Fruit fly (Drosophila melanogaster) whole organism, embryonic: Measurements from ENCODE around the gene Rbp1-like.

ENCODE experiments used
- Ada2b ChIP-seq: fragments of 200-800 bp; sonication (Bioruptor generic); IDR thresholded peaks from 2 replicates; pipeline ENCODE4 v1.3.6; 2022; ENCODE audit warnings: missing biosample characterization, missing genetic modification characterization
- Awh ChIP-seq: fragments of 200-800 bp; sonication (Bioruptor generic); IDR thresholded peaks from 2 replicates; pipeline ENCODE4, ENCODE4 v1.3.6; 2022; ENCODE audit warnings: missing biosample characterization, missing genetic modification characterization
- CG10565 ChIP-seq: fragments of 200-800 bp; sonication (Bioruptor generic); optimal IDR thresholded peaks from 3 replicates; lab custom pipeline; 2016; ENCODE audit warnings: missing biosample characterization, mild to moderate bottlenecking, missing genetic modification characterization
- CG13296 ChIP-seq: fragments of 200-800 bp; sonication (Bioruptor generic); optimal IDR thresholded peaks from 3 replicates; lab custom pipeline; 2018; ENCODE audit warnings: missing biosample characterization, mild to moderate bottlenecking, missing genetic modification characterization
- CG13624 ChIP-seq: fragments of 200-800 bp; sonication (Bioruptor generic); optimal IDR thresholded peaks from 2 replicates; lab custom pipeline; 2016; ENCODE audit warnings: missing biosample characterization, missing genetic modification characterization
- CG14860 ChIP-seq: fragments of 200-800 bp; sonication (Bioruptor generic); IDR thresholded peaks from 3 replicates; pipeline ENCODE4 v1.3.6; 2022; ENCODE audit warnings: missing biosample characterization, missing genetic modification characterization; ENCODE audit not compliant: partially characterized antibody
- CG14965 ChIP-seq: fragments of 200-800 bp; sonication (Bioruptor generic); optimal IDR thresholded peaks from 2 replicates; lab custom pipeline; 2016; ENCODE audit warnings: missing biosample characterization, missing genetic modification characterization, borderline replicate concordance
- CG1647 ChIP-seq: fragments of 200-800 bp; sonication (Bioruptor generic); optimal IDR thresholded peaks from 3 replicates; lab custom pipeline; 2016; ENCODE audit warnings: missing biosample characterization, missing genetic modification characterization
- CG18011 ChIP-seq: fragments of 200-800 bp; sonication (Bioruptor generic); optimal IDR thresholded peaks from 2 replicates; lab custom pipeline; 2017; ENCODE audit warnings: missing biosample characterization, missing genetic modification characterization, mild to moderate bottlenecking, moderate library complexity, missing genotype
- CG18476 ChIP-seq: fragments of 200-800 bp; sonication (Bioruptor generic); optimal IDR thresholded peaks from 2 replicates; lab custom pipeline; 2016; ENCODE audit warnings: missing biosample characterization, mild to moderate bottlenecking, missing genetic modification characterization
- CG30020 ChIP-seq: fragments of 200-800 bp; optimal IDR thresholded peaks from 2 replicates; lab custom pipeline; 2019; ENCODE audit warnings: missing biosample characterization, mild to moderate bottlenecking, missing genetic modification characterization, moderate library complexity
- CG3726 ChIP-seq: fragments of 200-800 bp; sonication (Bioruptor generic); IDR thresholded peaks from 3 replicates; pipeline ENCODE4, ENCODE4 v1.3.6; 2022; ENCODE audit warnings: missing biosample characterization, missing genetic modification characterization
- CG3838 ChIP-seq: fragments of 200-800 bp; sonication (Bioruptor generic); optimal IDR thresholded peaks from 3 replicates; lab custom pipeline; 2016; ENCODE audit warnings: missing biosample characterization, missing genetic modification characterization
- CG4328 ChIP-seq: fragments of 200-800 bp; sonication (Bioruptor generic); optimal IDR thresholded peaks from 3 replicates; lab custom pipeline; 2017; ENCODE audit warnings: missing biosample characterization, missing genetic modification reagents, missing genetic modification characterization
- CG7372 ChIP-seq: fragments of 200-800 bp; sonication (Bioruptor generic); IDR thresholded peaks from 2 replicates; pipeline ENCODE4 v1.3.6; 2022; ENCODE audit warnings: missing biosample characterization, missing genetic modification characterization
- CG7963 ChIP-seq: fragments of 200-800 bp; sonication (Bioruptor generic); IDR thresholded peaks from 3 replicates; pipeline ENCODE4 v1.3.6; 2022; ENCODE audit warnings: missing biosample characterization, missing genetic modification characterization; ENCODE audit not compliant: partially characterized antibody
- CG8281 ChIP-seq: fragments of 200-800 bp; sonication (Bioruptor generic); optimal IDR thresholded peaks from 2 replicates; lab custom pipeline; 2018; ENCODE audit warnings: missing biosample characterization, mild to moderate bottlenecking, missing genetic modification characterization, moderate library complexity
- CG8290 ChIP-seq, 3 experiments: fragments of 200-800 bp; sonication (Bioruptor generic); optimal IDR thresholded peaks; 2 replicates each; lab custom pipeline; 2016 to 2019; ENCODE audit warnings: missing biosample characterization in 3 of 3, missing genetic modification characterization in 3 of 3, mild to moderate bottlenecking in 2 of 3, moderate library complexity in 1 of 3
- CG8359 ChIP-seq: fragments of 200-800 bp; sonication (Bioruptor generic); optimal IDR thresholded peaks from 2 replicates; lab custom pipeline; 2017; ENCODE audit warnings: missing biosample characterization, mild to moderate bottlenecking, missing genetic modification characterization, borderline replicate concordance
- CG8765 ChIP-seq: fragments of 200-800 bp; sonication (Bioruptor generic); IDR thresholded peaks from 2 replicates; pipeline ENCODE4 v1.3.6; 2022; ENCODE audit warnings: missing biosample characterization, missing genetic modification characterization
- CG9437 ChIP-seq: fragments of 200-800 bp; sonication (Bioruptor generic); optimal IDR thresholded peaks from 2 replicates; lab custom pipeline; 2018; ENCODE audit warnings: missing biosample characterization, mild to moderate bottlenecking, missing genetic modification characterization
- CG9817 ChIP-seq: fragments of 200-800 bp; sonication (Bioruptor generic); optimal IDR thresholded peaks from 2 replicates; lab custom pipeline; 2018; ENCODE audit warnings: missing biosample characterization, mild to moderate bottlenecking, missing genetic modification characterization, moderate library complexity
- CG9932 ChIP-seq: fragments of 200-800 bp; sonication (Bioruptor generic); IDR thresholded peaks from 2 replicates; pipeline ENCODE4 v1.3.6; 2022; ENCODE audit warnings: missing biosample characterization, missing genetic modification characterization
- Dll ChIP-seq: fragments of 200-800 bp; sonication (Bioruptor generic); IDR thresholded peaks from 4 replicates; pipeline ENCODE4 v1.3.6; 2022; ENCODE audit warnings: missing biosample characterization, missing genetic modification characterization; ENCODE audit not compliant: partially characterized antibody
- MTF-1 ChIP-seq: fragments of 200-800 bp; sonication (Bioruptor generic); optimal IDR thresholded peaks from 2 replicates; lab custom pipeline; 2018; ENCODE audit warnings: missing biosample characterization, mild to moderate bottlenecking, missing genetic modification characterization, borderline replicate concordance
- Mes4 ChIP-seq: fragments of 200-800 bp; sonication (Bioruptor generic); optimal IDR thresholded peaks from 2 replicates; lab custom pipeline; 2016; ENCODE audit warnings: missing biosample characterization, missing genetic modification characterization
- NC2β ChIP-seq: fragments of 200-800 bp; sonication (Bioruptor generic); optimal IDR thresholded peaks from 2 replicates; lab custom pipeline; 2016; ENCODE audit warnings: missing biosample characterization, missing genetic modification characterization
- NK7.1 ChIP-seq: fragments of 200-800 bp; sonication (Bioruptor generic); optimal IDR thresholded peaks from 3 replicates; lab custom pipeline; 2016; ENCODE audit warnings: missing biosample characterization, missing genetic modification characterization
- Scr ChIP-seq: fragments of 200-800 bp; sonication (Bioruptor generic); IDR thresholded peaks from 2 replicates; pipeline ENCODE4 v1.3.6; 2022; ENCODE audit warnings: missing biosample characterization, missing genetic modification characterization; ENCODE audit not compliant: partially characterized antibody
- ab ChIP-seq: fragments of 200-800 bp; sonication (Bioruptor generic); optimal IDR thresholded peaks from 2 replicates; lab custom pipeline; 2016; ENCODE audit warnings: missing biosample characterization, missing genetic modification characterization
- bab2 ChIP-seq: fragments of 200-800 bp; sonication (Bioruptor generic); optimal IDR thresholded peaks from 2 replicates; lab custom pipeline; 2016; ENCODE audit warnings: missing biosample characterization, missing genetic modification characterization
- bsh ChIP-seq, 2 experiments: fragments of 200-800 bp; sonication (Bioruptor generic); optimal IDR thresholded peaks; 2 replicates each; lab custom pipeline; 2017 to 2018; ENCODE audit warnings: mild to moderate bottlenecking in 2 of 2, missing biosample characterization in 2 of 2, missing genetic modification characterization in 2 of 2, moderate library complexity in 1 of 2
- crc ChIP-seq: fragments of 200-800 bp; sonication (Bioruptor generic); optimal IDR thresholded peaks from 2 replicates; lab custom pipeline; 2016; ENCODE audit warnings: missing biosample characterization, missing genetic modification characterization
- crol ChIP-seq: fragments of 200-800 bp; sonication (Bioruptor generic); IDR thresholded peaks from 2 replicates; pipeline ENCODE4 v1.3.6; 2022; ENCODE audit warnings: missing biosample characterization, missing genetic modification characterization
- crp ChIP-seq, 2 experiments: fragments of 200-800 bp; sonication (Bioruptor generic); optimal IDR thresholded peaks; 2 replicates in 1 of 2; 3 replicates in 1 of 2; lab custom pipeline; 2017; ENCODE audit warnings: missing biosample characterization in 2 of 2, missing genetic modification characterization in 2 of 2, mild to moderate bottlenecking in 1 of 2, moderate library complexity in 1 of 2
- dpn ChIP-seq, 2 experiments: fragments of 200-800 bp; sonication (Bioruptor generic); optimal IDR thresholded peaks; 3 replicates each; lab custom pipeline; 2016; ENCODE audit warnings: missing biosample characterization in 2 of 2, missing genetic modification characterization in 2 of 2
- emc ChIP-seq: fragments of 200-800 bp; sonication (Bioruptor generic); optimal IDR thresholded peaks from 2 replicates; lab custom pipeline; 2016; ENCODE audit warnings: missing biosample characterization, missing genetic modification characterization
- eve ChIP-seq, 2 experiments: fragments of >200 bp; optimal IDR thresholded peaks; 2 replicates each; lab custom pipeline; 2017; ENCODE audit warnings: missing biosample characterization in 2 of 2, missing genetic modification characterization in 2 of 2
- gce ChIP-seq: fragments of 200-800 bp; sonication (Bioruptor generic); IDR thresholded peaks from 3 replicates; pipeline ENCODE4 v1.3.6; 2022; ENCODE audit warnings: missing biosample characterization, missing genetic modification characterization
- gcm2 ChIP-seq: fragments of 200-800 bp; sonication (Bioruptor generic); optimal IDR thresholded peaks from 2 replicates; lab custom pipeline; 2016; ENCODE audit warnings: missing biosample characterization, missing genetic modification characterization
- gfzf ChIP-seq: fragments of 200-800 bp; sonication (Bioruptor generic); optimal IDR thresholded peaks from 2 replicates; lab custom pipeline; 2016; ENCODE audit warnings: missing biosample characterization, mild to moderate bottlenecking, missing genetic modification characterization, moderate library complexity
- gro ChIP-seq: fragments of 200-800 bp; sonication (Bioruptor generic); optimal IDR thresholded peaks from 2 replicates; lab custom pipeline; 2016; ENCODE audit warnings: missing biosample characterization, missing genetic modification characterization
- h ChIP-seq: fragments of >200 bp; optimal IDR thresholded peaks from 2 replicates; lab custom pipeline; 2017
- odd ChIP-seq: fragments of 200-800 bp; sonication (Bioruptor generic); optimal IDR thresholded peaks from 2 replicates; lab custom pipeline; 2017; ENCODE audit warnings: missing biosample characterization, mild to moderate bottlenecking, missing genetic modification characterization
- pfk ChIP-seq: fragments of 200-800 bp; sonication (Bioruptor generic); optimal IDR thresholded peaks from 2 replicates; lab custom pipeline; 2018; ENCODE audit warnings: missing biosample characterization, mild to moderate bottlenecking, missing genetic modification characterization, moderate library complexity
- salm ChIP-seq: fragments of 200-800 bp; sonication (Bioruptor generic); optimal IDR thresholded peaks from 2 replicates; lab custom pipeline; 2018; ENCODE audit warnings: missing biosample characterization, mild to moderate bottlenecking, missing genetic modification characterization
- stc ChIP-seq: fragments of 200-800 bp; sonication (Bioruptor generic); IDR thresholded peaks from 2 replicates; pipeline ENCODE4 v1.3.6; 2022; ENCODE audit warnings: missing biosample characterization, missing genetic modification characterization
- toy ChIP-seq: fragments of 200-800 bp; sonication (Bioruptor generic); IDR thresholded peaks from 2 replicates; pipeline ENCODE4 v1.3.6; 2022; ENCODE audit warnings: missing biosample characterization, missing genetic modification characterization

Rbp1-like gene

DNA sequence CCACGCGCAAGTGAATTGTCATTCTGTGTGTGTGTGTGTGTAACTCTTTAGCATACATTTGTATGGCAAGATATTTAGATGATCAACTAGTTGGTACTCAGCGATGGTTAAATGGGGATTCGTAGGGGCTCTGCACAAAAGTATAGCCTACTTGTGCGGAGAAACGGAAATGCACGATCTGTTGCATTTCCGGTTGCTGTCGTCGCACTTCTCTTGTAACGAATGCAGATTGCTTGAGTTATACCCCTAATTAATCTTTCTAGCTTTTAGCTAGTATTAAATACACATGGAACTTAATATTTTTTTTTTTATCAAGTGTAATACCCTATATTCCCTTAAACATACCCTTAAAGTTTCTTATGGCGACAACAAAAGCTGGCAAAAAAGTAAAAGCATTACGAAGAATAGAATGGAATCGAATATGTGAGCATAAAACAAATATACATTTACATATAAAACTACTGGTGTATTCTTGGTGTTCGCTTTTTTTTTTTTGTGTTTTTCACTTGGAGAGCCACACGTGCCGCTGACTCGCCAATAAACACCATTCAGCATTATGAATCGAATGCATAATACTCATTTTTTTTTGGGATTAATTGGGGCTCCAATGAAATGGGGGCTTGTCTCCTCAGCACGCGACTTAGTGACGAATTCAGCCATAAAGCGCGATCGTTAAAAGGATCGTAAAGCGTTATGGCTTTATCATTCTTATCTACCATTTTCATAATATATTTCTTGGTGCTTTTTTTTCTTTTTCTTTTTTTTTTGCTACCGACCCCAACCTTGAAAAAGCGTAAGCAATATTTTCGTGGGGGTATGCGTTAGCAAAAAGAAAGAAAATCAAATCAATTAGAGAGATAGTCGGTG lies 6.7 kb upstream of the Rbp1-like start (continued):
- TF ChIP-seq CG3838 (GFP tag; lab: Kevin White, UChicago) (no peak), NC2β (GFP tag; lab: Kevin White, UChicago) (no peak), gcm2 (GFP tag; lab: Kevin White, UChicago) (no peak), toy (no peak), CG14965 (no peak), CG1647 (GFP tag; lab: Kevin White, UChicago) (no peak), stc (no peak), CG8765 (GFP tag; lab: Robert Waterston, UW) (no peak; the same call in 1 of the 2 replicates), Awh (no peak), h (lab: Kevin White, UChicago) (no peak), CG9932 (GFP tag; lab: Robert Waterston, UW) (peak; percentile 84), Scr (GFP tag; lab: Robert Waterston, UW) (no peak), NK7.1 (peak; percentile 18), crol (GFP tag; lab: Robert Waterston, UW) (no peak), CG7372 (no peak), gfzf (GFP tag; lab: Kevin White, UChicago) (no peak), emc (GFP tag; lab: Kevin White, UChicago) (peak; percentile 39), CG8281 (tag; lab: Kevin White, UChicago) (no peak), CG8290 (GFP tag; optimal IDR thresholded peaks at IDR 0.05; lab: Kevin White, UChicago) (no peak), CG8290 (tag; optimal IDR thresholded peaks at IDR 0.05; lab: Kevin White, UChicago) (peak in 1 of 2 experiments; percentile 55), odd (no peak), CG14860 (GFP tag; lab: Robert Waterston, UW) (no peak), salm (no peak), gro (peak; percentile 71), CG13296 (GFP tag; lab: Kevin White, UChicago) (peak; percentile 4), CG8359 (GFP tag; lab: Kevin White, UChicago) (no peak), Ada2b (GFP tag; lab: Robert Waterston, UW) (0 out of 2 replicates have a peak, but pooled peaks have one; percentile 14), bab2 (GFP tag; lab: Kevin White, UChicago) (peak; percentile 58), bsh (GFP tag; optimal IDR thresholded peaks at IDR 0.05; lab: Kevin White, UChicago) (no peak), CG10565 (GFP tag; lab: Kevin White, UChicago) (no peak), CG4328 (GFP tag; lab: Kevin White, UChicago) (no peak), CG18011 (no peak), CG7963 (no peak), pfk (no peak), CG18476 (GFP tag; lab: Kevin White, UChicago) (no peak), eve (GFP tag; optimal IDR thresholded peaks at IDR 0.05; lab: Kevin White, UChicago) (no peak), CG13624 (GFP tag; lab: Kevin White, UChicago) (peak; percentile 66), gce (GFP tag; lab: Robert Waterston, UW) (no peak), CG3726 (GFP tag; lab: Robert Waterston, UW) (no peak), crc (GFP tag; lab: Kevin White, UChicago) (peak; percentile 27), CG9817 (tag; lab: Kevin White, UChicago) (peak; percentile 43), Mes4 (GFP tag; lab: Kevin White, UChicago) (no peak), ab (GFP tag; lab: Kevin White, UChicago) (no peak), CG30020 (no peak), crp (GFP tag; optimal IDR thresholded peaks at IDR 0.05; lab: Kevin White, UChicago) (no peak), MTF-1 (no peak), Dll (no peak), CG9437 (no peak), dpn (GFP tag; optimal IDR thresholded peaks at IDR 0.05; lab: Kevin White, UChicago) (peak in 1 of 2 experiments; percentile 54)
